Worm (Caenorhabditis elegans): ENCODE measurements around the gene F09F7.5.

Gene F09F7.5

DNA sequence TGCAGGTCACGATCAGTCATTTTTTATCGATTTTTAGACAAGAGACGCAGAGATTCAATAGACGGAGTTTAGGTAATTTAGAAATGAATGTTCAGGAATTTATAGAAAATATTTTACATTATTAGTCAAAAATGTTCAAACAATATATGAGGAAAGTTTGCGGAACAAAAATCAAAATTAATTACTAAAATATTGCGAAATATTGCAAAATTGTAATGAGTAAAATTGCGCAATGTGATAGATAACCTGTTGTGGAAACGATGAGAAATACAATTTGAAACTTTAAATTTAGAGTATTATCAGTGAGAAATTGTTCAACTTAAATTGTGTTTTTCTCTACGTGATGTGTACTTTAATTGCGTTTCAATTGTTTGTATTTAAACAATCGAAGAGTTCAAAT is 34.3 kb downstream of the F09F7.5 start, which contains the start of gene F56D2.5:
F56D2.5 (minus strand) TSS at position 371 of the 400 bp plus-strand sequence.
- no peak for TF ChIP-seq unc-62 (GFP tag; optimal IDR thresholded peaks at IDR 0.05)
- peak; percentile 69 for TF ChIP-seq ceh-28 (tag; optimal IDR thresholded peaks at IDR 0.05)

DNA sequence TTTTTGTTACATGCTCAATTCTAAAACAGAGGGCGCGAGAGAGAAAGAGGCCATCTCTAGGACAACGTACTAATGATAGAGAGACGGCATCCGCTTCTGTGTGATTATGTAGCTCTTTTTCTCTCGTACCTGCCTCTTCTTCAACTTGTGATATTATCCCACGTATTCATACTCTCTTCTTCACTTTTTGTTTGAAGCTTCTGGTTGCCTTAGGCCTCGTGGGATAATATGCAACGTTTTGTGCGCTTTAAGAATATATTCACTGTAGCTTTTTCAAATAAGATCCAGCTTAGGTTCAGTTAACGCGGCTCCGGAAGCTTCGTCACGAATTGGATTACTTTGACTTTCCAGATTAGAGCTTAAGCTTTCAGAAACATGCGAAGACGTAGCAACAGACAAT is 36.0 kb downstream of the F09F7.5 start, which contains the start of the genes F56D2.8 and uev-2:
F56D2.8 (minus strand) TSS at position 101 of the 400 bp plus-strand sequence.
uev-2 (plus strand) TSS at position 360 of the 400 bp plus-strand sequence.
- TF ChIP-seq lin-39 (tag; optimal IDR thresholded peaks at IDR 0.05) (no peak), fkh-10 (GFP tag; optimal IDR thresholded peaks at IDR 0.05) (no peak), ceh-9 (tag; optimal IDR thresholded peaks at IDR 0.05) (no peak), jun-1 (tag; optimal IDR thresholded peaks at IDR 0.05) (no peak), nhr-12 (tag; optimal IDR thresholded peaks at IDR 0.05) (no peak), nfya-1 (tag; optimal IDR thresholded peaks at IDR 0.05; ENCODE audit: insufficient read depth) (no peak), mml-1 (tag; optimal IDR thresholded peaks at IDR 0.05) (no peak), fos-1 (tag; optimal IDR thresholded peaks at IDR 0.05) (no peak), pha-4 (tag; optimal IDR thresholded peaks at IDR 0.05) (no peak), daf-12 (tag; optimal IDR thresholded peaks at IDR 0.05) (no peak), egl-27 (tag; optimal IDR thresholded peaks at IDR 0.05) (no peak), tbx-2 (tag; optimal IDR thresholded peaks at IDR 0.05) (no peak)

DNA sequence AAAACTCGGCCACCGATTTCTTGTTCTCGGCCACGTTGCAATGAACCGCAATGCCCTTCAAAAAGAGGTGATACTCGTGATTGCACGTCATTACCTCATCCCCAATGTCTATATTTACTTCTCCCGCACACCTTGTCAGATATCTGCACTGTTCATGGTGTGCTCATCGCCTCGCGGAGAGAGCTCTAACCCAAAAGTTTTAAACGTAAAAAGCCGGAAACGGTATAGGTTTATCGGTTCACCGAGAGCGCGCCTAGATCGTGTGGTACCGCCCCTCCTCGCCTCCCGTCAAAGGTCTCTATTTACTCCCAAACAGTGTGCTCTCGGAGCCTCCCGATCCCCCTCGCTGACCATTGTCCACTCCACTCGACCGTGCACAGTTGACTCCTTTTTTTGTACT is 37.9 kb downstream of the F09F7.5 start, which contains the start of gene F56D2.3:
F56D2.3 (plus strand) TSS at position 301 of the 400 bp plus-strand sequence.
- TF ChIP-seq pha-4 (tag; optimal IDR thresholded peaks at IDR 0.05) (peak; percentile 2), nhr-67 (tag; optimal IDR thresholded peaks at IDR 0.05) (no peak), nhr-25 (tag; optimal IDR thresholded peaks at IDR 0.05) (no peak), lin-39 (tag; optimal IDR thresholded peaks at IDR 0.05) (no peak)

DNA sequence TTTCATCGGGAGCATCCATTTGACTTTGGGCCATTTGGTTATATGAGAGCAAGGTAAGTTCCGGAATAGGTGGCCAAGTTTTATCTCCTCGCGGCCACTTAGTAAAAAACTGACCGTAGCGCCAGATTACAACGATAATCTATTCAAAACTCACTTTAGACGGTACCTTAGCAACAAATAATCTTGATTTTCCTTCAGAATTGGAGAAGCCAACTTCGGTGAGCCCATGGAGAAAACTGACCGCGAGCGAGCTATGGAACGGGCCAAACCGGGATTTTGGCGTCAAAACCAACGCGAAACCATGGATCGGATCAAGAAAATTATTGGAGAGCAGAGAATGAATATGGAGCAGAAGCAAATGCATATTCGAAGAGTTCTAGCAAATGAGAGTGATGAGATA is 38.9 kb downstream of the F09F7.5 start:
- TF ChIP-seq nfya-1 (tag; optimal IDR thresholded peaks at IDR 0.05; ENCODE audit: insufficient read depth), result no peak
- no peak for TF ChIP-seq ceh-82 (tag; optimal IDR thresholded peaks at IDR 0.05)
- no peak for TF ChIP-seq lsy-12 (tag; optimal IDR thresholded peaks at IDR 0.05)
- TF ChIP-seq hmg-11 (tag; optimal IDR thresholded peaks at IDR 0.05), result no peak
- TF ChIP-seq daf-12 (tag; optimal IDR thresholded peaks at IDR 0.05), result no peak
- TF ChIP-seq elt-1 (tag; optimal IDR thresholded peaks at IDR 0.05), result no peak
- no peak for TF ChIP-seq nhr-11 (tag; optimal IDR thresholded peaks at IDR 0.05)
- no peak for TF ChIP-seq ceh-28 (tag; optimal IDR thresholded peaks at IDR 0.05)
- TF ChIP-seq lin-15B (tag; optimal IDR thresholded peaks at IDR 0.05), result no peak
- no peak for TF ChIP-seq skn-1 (tag; optimal IDR thresholded peaks at IDR 0.05)
- no peak for TF ChIP-seq nhr-12 (tag; optimal IDR thresholded peaks at IDR 0.05)
- TF ChIP-seq ZK546.5 (tag; optimal IDR thresholded peaks at IDR 0.05), result no peak
- no peak for TF ChIP-seq lin-39 (tag; optimal IDR thresholded peaks at IDR 0.05)
- no peak for TF ChIP-seq unc-62 (GFP tag; optimal IDR thresholded peaks at IDR 0.05)
- TF ChIP-seq eor-1 (tag; optimal IDR thresholded peaks at IDR 0.05), result no peak
- TF ChIP-seq snpc-4 (tag; optimal IDR thresholded peaks at IDR 0.05), result no peak
- no peak for TF ChIP-seq mdl-1 (tag; optimal IDR thresholded peaks at IDR 0.05)
- no peak for TF ChIP-seq nhr-67 (tag; optimal IDR thresholded peaks at IDR 0.05)

DNA sequence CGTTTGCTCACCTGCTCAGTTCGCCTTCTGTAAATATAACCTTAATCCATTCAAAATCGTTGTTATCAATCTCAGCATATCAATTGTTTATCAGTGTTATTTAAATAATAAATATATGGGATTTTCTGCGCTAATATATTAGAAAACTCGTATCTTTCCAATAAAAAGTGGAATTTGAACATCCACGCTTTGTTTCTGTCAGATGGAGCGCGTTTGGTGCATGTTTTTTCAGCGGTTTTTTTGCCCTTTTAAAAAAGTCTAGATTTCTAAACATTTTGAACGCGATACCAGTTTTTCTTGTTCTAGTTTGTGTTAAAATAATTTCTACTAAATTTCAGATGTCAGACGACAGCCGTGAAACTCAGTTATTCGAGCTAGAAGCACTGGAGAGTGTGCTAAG is 40.1 kb downstream of the F09F7.5 start, which contains the start of gene F56D2.2:
F56D2.2 (plus strand) TSS at position 339 of the 400 bp plus-strand sequence.
- TF ChIP-seq lin-15B (tag; optimal IDR thresholded peaks at IDR 0.05) (peak; percentile 39), pha-4 (tag; optimal IDR thresholded peaks at IDR 0.05) (peak; percentile 54), elt-3 (tag; optimal IDR thresholded peaks at IDR 0.05) (no peak), nhr-23 (tag; optimal IDR thresholded peaks at IDR 0.05) (no peak), pqm-1 (tag; optimal IDR thresholded peaks at IDR 0.05) (no peak), ceh-9 (tag; optimal IDR thresholded peaks at IDR 0.05) (no peak)

DNA sequence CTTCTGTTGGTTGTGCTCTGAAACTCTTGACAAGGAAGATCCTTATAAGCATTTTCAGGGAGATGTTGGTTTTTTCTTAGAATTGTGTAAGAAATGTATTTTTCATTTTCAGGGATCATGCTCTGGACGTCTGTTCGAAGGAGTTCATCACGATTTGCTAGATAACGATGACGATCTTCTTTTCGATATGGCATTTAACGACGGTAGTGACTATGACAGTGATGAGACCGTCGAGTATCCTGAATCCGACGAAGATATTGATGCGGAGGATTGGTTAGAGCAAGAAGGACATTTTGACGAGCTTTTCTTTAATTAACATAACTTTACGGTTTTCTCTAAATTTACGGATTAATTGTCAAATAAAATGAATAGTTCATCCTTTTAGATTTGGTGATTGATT is 42.0 kb downstream of the F09F7.5 start:
- TF ChIP-seq elt-2 (tag; optimal IDR thresholded peaks at IDR 0.05) (no peak), eor-1 (tag; optimal IDR thresholded peaks at IDR 0.05) (no peak), ceh-16 (tag; optimal IDR thresholded peaks at IDR 0.05) (no peak), hmg-11 (tag; optimal IDR thresholded peaks at IDR 0.05) (no peak)

All from whole organism, L3 larva.